Worm (Caenorhabditis elegans): ENCODE results near the gene srj-8.

srj-8 gene

ce11 chrV:3273577-3274100, 26.0 kb downstream of the srj-8 start, which contains the start of gene T28A11.4:
T28A11.4 (plus strand) TSS chrV:3274050.
- no peak for TF ChIP-seq snpc-4 (tag; optimal IDR thresholded peaks at IDR 0.05)
- no peak for TF ChIP-seq elt-3 (tag; optimal IDR thresholded peaks at IDR 0.05)
- TF ChIP-seq ceh-9 (tag; optimal IDR thresholded peaks at IDR 0.05) = no peak
- TF ChIP-seq pqm-1 (tag; optimal IDR thresholded peaks at IDR 0.05) = no peak
- TF ChIP-seq R02D3.7 (tag; optimal IDR thresholded peaks at IDR 0.05) = no peak
- no peak for TF ChIP-seq nhr-25 (tag; optimal IDR thresholded peaks at IDR 0.05)
- no peak for TF ChIP-seq fos-1 (tag; optimal IDR thresholded peaks at IDR 0.05)
- no peak for TF ChIP-seq tbx-2 (tag; optimal IDR thresholded peaks at IDR 0.05)
- TF ChIP-seq egl-27 (tag; optimal IDR thresholded peaks at IDR 0.05) = no peak
- no peak for TF ChIP-seq eor-1 (tag; optimal IDR thresholded peaks at IDR 0.05)
- no peak for TF ChIP-seq nhr-77 (tag; optimal IDR thresholded peaks at IDR 0.05)
- TF ChIP-seq egl-5 (tag; optimal IDR thresholded peaks at IDR 0.05) = no peak

DNA sequence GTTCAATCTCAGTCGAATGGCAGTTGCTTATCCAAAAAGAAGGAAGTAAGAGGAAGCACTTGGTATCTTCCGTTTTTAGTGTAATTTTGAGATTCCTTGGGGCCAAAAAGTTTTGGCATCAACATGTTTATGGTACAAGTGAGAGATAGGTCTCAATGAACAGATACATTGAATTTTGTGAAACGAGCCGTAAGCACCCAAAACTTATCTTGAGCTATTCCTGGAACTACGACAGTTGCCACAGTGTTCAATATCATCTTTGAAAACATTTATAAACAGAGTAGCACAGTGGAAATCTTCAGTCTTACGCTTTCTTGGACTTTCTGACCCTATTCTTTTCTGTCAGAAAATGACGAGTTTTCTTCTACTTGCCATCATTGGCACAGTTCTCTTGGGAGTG, 27.4 kb downstream of the srj-8 start, which contains the start of gene T28A11.3:
TSS of gene T28A11.3 (plus strand) at position 301 of the 400 bp plus-strand sequence.
- TF ChIP-seq lsy-12 (tag; optimal IDR thresholded peaks at IDR 0.05) = no peak
- TF ChIP-seq mdl-1 (tag; optimal IDR thresholded peaks at IDR 0.05) = no peak
- no peak for TF ChIP-seq nhr-77 (tag; optimal IDR thresholded peaks at IDR 0.05)

DNA sequence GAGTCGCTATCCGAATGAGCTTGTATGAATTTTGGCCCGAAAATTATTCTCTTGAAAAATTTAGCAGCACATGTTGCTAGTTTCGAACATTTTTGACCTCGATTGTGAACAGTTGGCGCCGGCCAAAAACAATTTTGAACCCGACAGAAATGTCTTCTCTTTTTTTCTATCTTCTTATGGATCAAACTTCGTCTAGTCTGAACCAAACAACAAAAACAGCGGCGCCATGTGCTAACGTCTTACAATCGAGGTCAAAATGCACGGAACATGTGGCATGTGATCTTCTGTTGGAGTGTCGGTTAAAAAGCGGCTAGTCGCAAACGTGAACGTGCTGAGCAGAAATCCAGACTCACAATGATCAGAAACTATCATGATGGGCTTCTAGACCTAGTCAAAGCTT, 28.6 kb downstream of the srj-8 start:
- TF ChIP-seq sea-2 (GFP tag; optimal IDR thresholded peaks at IDR 0.05) (no peak), fos-1 (tag; optimal IDR thresholded peaks at IDR 0.05) (no peak), ztf-11 (tag; optimal IDR thresholded peaks at IDR 0.05) (no peak), egl-5 (tag; optimal IDR thresholded peaks at IDR 0.05) (peak; percentile 26), lin-39 (tag; optimal IDR thresholded peaks at IDR 0.05) (peak; percentile 32), tbx-2 (tag; optimal IDR thresholded peaks at IDR 0.05) (no peak)

ce11 chrV:3278101-3278639, 30.6 kb downstream of the srj-8 start, which contains the start of gene fbxa-64:
fbxa-64 (minus strand) TSS chrV:3278151.
- no peak for TF ChIP-seq fos-1 (tag; optimal IDR thresholded peaks at IDR 0.05)
- peak; percentile 29 for TF ChIP-seq hmg-11 (tag; optimal IDR thresholded peaks at IDR 0.05)

ce11 chrV:3279138-3279537, 31.5 kb downstream of the srj-8 start:
- TF ChIP-seq nhr-76 (tag; optimal IDR thresholded peaks at IDR 0.05) (no peak), egl-5 (tag; optimal IDR thresholded peaks at IDR 0.05) (peak; percentile 26)

- TF ChIP-seq nhr-43 (tag; optimal IDR thresholded peaks at IDR 0.05; ENCODE audit: poor library complexity, severe bottlenecking) (no peak), mdl-1 (tag; optimal IDR thresholded peaks at IDR 0.05) (no peak), nhr-12 (tag; optimal IDR thresholded peaks at IDR 0.05) (no peak), tbx-2 (tag; optimal IDR thresholded peaks at IDR 0.05) (no peak), ceh-82 (tag; optimal IDR thresholded peaks at IDR 0.05) (no peak), skn-1 (tag; optimal IDR thresholded peaks at IDR 0.05) (no peak), ceh-28 (tag; optimal IDR thresholded peaks at IDR 0.05) (no peak)
Measured at ce11 chrV:3280009-3280408, 32.4 kb downstream of the srj-8 start, which contains the start of gene T28A11.2. T28A11.2 (plus strand) TSS chrV:3280379.

- no peak for TF ChIP-seq ceh-82 (tag; optimal IDR thresholded peaks at IDR 0.05)
- no peak for TF ChIP-seq nhr-77 (tag; optimal IDR thresholded peaks at IDR 0.05)
- no peak for TF ChIP-seq pha-4 (tag; optimal IDR thresholded peaks at IDR 0.05)
- no peak for TF ChIP-seq lin-39 (tag; optimal IDR thresholded peaks at IDR 0.05)
- TF ChIP-seq elt-2 (tag; optimal IDR thresholded peaks at IDR 0.05) = no peak
- TF ChIP-seq mml-1 (tag; optimal IDR thresholded peaks at IDR 0.05) = no peak
- TF ChIP-seq elt-3 (tag; optimal IDR thresholded peaks at IDR 0.05) = no peak
- TF ChIP-seq nhr-67 (tag; optimal IDR thresholded peaks at IDR 0.05) = no peak
- no peak for TF ChIP-seq unc-39 (tag; optimal IDR thresholded peaks at IDR 0.05)
Measured at ce11 chrV:3281523-3281922, 33.9 kb downstream of the srj-8 start, which contains the start of gene T28A11.25. T28A11.25 (plus strand) TSS chrV:3281823.

Measured in whole organism, L3 larva.